Fruit fly (Drosophila melanogaster): Measurements from ENCODE around the gene CG3036.

- TF ChIP-seq CG8478 (optimal IDR thresholded peaks at IDR 0.05), result no peak
- TF ChIP-seq CTCF (optimal IDR thresholded peaks at IDR 0.05), result no peak
Measured at dm6 chr2L:4882131-4883022, 9.5 kb upstream of the CG3036 start.

Measured in S2 (cell line).